Worm (Caenorhabditis elegans) whole organism, L4 larva: ENCODE data around the gene stdh-4.

Experiments
- ama-1 ChIP-seq: fragments of 150-350 bp; optimal IDR thresholded peaks from 2 replicates; lab custom pipeline; 2014; ENCODE audit warnings: inconsistent platforms, mixed read lengths
- egl-27 ChIP-seq: sonication (generic microtip); optimal IDR thresholded peaks from 3 replicates; lab custom pipeline; 2017; ENCODE audit warnings: missing biosample characterization, missing genetic modification reagents, missing genetic modification characterization
- lim-7 ChIP-seq: fragments of 200-800 bp; sonication (Bioruptor generic); IDR thresholded peaks from 2 replicates; pipeline ENCODE4 v1.3.6; 2022; ENCODE audit warnings: missing genetic modification characterization, missing compliant biosample characterization
- pha-4 ChIP-seq, 2 experiments: fragments of 150-350 bp in 1 of 2; fragments of 200-800 bp in 1 of 2; sonication (Bioruptor generic) in 1 of 2; IDR thresholded peaks in 1 of 2; optimal IDR thresholded peaks in 1 of 2; 2 replicates each; pipeline versions ENCODE4 v1.3.6 to Lab custom; 2014 to 2022; ENCODE audit warnings: missing genetic modification characterization in 2 of 2, missing genetic modification reagents in 2 of 2, missing biosample characterization in 1 of 2, missing compliant biosample characterization in 1 of 2
- pqm-1 ChIP-seq: sonication (generic microtip); optimal IDR thresholded peaks from 2 replicates; lab custom pipeline; 2017; ENCODE audit warnings: missing biosample characterization, missing genetic modification characterization
- snpc-4 ChIP-seq: fragments of 150-350 bp; optimal IDR thresholded peaks from 2 replicates; lab custom pipeline; 2014; ENCODE audit warnings: missing biosample characterization, missing genetic modification characterization

DNA sequence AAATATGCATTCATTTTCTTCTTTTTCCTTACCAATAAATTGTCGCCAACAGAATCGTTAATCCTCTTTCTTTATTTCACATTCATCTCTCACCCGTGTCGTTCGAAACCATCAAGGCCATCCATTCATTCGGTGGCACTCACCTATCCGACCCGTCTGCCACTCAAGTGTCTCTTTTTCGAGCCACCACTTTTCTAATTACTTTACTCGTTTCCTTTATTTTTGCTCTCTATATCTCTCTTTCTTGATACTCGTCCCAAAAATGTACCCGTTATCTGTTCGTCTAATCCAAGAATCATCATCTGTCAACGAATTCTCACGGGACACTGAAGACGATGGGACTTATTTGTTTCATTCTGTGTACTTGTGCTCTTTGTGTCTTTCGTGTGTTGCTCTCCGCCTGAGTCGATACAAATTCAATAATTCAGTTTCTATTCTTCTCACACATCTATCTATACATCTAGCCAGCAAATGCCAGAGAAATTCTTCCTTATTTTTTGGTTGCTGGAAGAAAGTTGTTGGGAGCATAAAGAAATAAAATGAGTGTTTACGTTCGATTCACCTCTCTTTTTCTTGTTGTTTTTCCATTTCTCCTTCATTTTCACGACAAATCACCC lies 43.7 kb downstream of the stdh-4 start:
- TF ChIP-seq ama-1 (no peak), egl-27 (tag; lab: Kevin White, UChicago) (no peak), pha-4 (GFP tag; IDR thresholded peaks at IDR 0.05; lab: Robert Waterston, UW) (no peak), pha-4 (tag; optimal IDR thresholded peaks at IDR 0.05; lab: Kevin White, UChicago) (no peak), snpc-4 (tag; lab: Kevin White, UChicago) (no peak), pqm-1 (no peak), lim-7 (GFP tag; lab: Robert Waterston, UW) (no peak)
